Worm (Caenorhabditis elegans): ENCODE results near the gene dph-3.

Gene dph-3

ce11 chrIV:9672434-9672833, 34.5 kb upstream of the dph-3 start:
- TF ChIP-seq scrt-1 (GFP tag; IDR thresholded peaks at IDR 0.05) = no peak
- TF ChIP-seq pes-1 (GFP tag; IDR thresholded peaks at IDR 0.05) = no peak
- no peak for TF ChIP-seq ceh-36 (tag; optimal IDR thresholded peaks at IDR 0.05)

DNA sequence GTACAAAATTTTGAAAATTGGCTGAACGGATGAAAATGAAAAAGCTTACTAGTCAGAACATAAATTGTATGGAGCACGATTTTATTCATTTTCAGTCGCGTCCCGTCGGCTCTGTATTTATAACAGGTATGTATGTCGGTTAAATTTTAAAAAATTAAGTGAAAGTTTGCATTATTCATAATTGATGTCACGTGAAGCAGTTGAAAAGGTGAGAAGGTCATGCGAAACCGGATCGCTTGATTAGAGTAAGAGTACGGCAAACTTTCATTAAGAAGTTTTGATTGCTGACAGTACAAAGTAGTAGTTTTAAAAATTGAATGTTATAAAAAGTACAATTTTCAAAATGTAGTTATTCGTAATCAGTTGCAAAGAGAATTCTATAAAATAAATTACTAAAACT, 33.7 kb upstream of the dph-3 start:
- no peak for TF ChIP-seq tbx-11 (GFP tag; IDR thresholded peaks at IDR 0.05)
- TF ChIP-seq ama-1 (optimal IDR thresholded peaks at IDR 0.05) = no peak
- no peak for TF ChIP-seq ets-7 (tag; optimal IDR thresholded peaks at IDR 0.05)
- TF ChIP-seq tbx-37 (GFP tag; conservative IDR thresholded peaks at IDR 0.05) = no peak
- TF ChIP-seq F13C5.2 (tag; optimal IDR thresholded peaks at IDR 0.05) = no peak
- no peak for TF ChIP-seq aly-1 (tag; optimal IDR thresholded peaks at IDR 0.05)
- no peak for TF ChIP-seq ceh-36 (tag; optimal IDR thresholded peaks at IDR 0.05)
- TF ChIP-seq tra-4 (tag; optimal IDR thresholded peaks at IDR 0.05) = no peak
- TF ChIP-seq scrt-1 (GFP tag; IDR thresholded peaks at IDR 0.05) = no peak
- TF ChIP-seq pes-1 (GFP tag; IDR thresholded peaks at IDR 0.05) = no peak

DNA sequence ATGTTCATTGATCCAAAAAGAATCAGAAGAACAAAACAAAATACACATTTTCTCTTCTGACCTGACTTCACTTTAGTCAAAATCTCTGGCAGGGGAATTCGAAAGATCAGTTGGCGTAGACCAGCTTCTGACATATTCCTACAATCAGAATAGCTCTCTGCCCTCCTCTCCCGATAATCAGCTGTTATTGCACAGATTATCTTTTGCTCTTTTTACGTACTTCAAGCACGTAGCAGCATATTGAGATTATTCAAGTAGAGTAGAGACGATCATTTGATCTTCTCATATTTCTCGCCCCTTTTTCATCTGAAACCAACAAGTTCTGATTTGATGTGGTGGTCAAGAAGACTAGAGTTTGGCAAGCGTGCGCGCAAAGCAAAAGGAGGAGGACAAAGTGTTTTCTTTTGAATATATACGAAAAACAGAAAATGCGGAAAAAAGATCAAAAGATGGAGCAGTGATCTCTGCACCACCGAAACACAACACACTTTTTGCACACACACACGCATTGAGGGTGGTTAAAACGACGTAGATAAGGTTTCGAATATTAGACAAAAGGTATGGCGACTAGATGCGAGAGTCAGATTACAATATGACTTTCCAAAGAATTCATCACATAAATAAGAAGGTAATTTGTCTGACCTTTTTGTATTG, 33.1 kb upstream of the dph-3 start:
- TF ChIP-seq ama-1 (optimal IDR thresholded peaks at IDR 0.05) (no peak), tra-4 (tag; optimal IDR thresholded peaks at IDR 0.05) (no peak), ceh-36 (tag; optimal IDR thresholded peaks at IDR 0.05) (no peak), tbx-37 (GFP tag; conservative IDR thresholded peaks at IDR 0.05) (no peak), hnd-1 (tag; optimal IDR thresholded peaks at IDR 0.05) (no peak), pes-1 (GFP tag; IDR thresholded peaks at IDR 0.05) (no peak), F13C5.2 (tag; optimal IDR thresholded peaks at IDR 0.05) (no peak), tbx-11 (GFP tag; IDR thresholded peaks at IDR 0.05) (no peak), flt-1 (GFP tag; IDR thresholded peaks at IDR 0.05) (no peak), sea-1 (GFP tag; conservative IDR thresholded peaks at IDR 0.05) (no peak), ets-7 (tag; optimal IDR thresholded peaks at IDR 0.05) (no peak), scrt-1 (GFP tag; IDR thresholded peaks at IDR 0.05) (no peak), hmg-4 (GFP tag; optimal IDR thresholded peaks at IDR 0.05) (no peak)

DNA sequence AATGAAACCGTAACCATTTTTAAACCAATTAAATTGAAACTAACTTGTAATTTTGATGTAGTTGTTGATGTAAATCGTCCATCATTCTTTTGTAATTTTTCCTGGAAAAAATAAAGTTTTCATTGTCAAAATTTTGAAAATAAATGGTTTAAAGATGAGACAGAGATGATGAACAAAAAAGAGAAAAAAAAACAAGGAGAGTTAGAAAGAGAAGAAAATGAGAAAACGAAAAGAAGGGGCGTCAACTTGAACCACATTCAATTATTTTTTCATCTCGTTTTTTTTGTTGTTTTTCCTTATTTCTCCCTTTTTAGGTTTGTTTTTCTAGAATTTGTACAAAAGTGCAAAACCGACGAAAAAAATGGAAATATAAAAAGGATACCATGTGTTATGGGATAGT, 31.4 kb upstream of the dph-3 start, which contains the start of gene nhr-34:
Gene nhr-34 (minus strand): TSS at position 101 of the 400 bp plus-strand sequence.
- TF ChIP-seq aly-1 (tag; optimal IDR thresholded peaks at IDR 0.05) (no peak), tbx-11 (GFP tag; IDR thresholded peaks at IDR 0.05) (no peak), sea-1 (GFP tag; conservative IDR thresholded peaks at IDR 0.05) (no peak), ama-1 (optimal IDR thresholded peaks at IDR 0.05) (no peak), pes-1 (GFP tag; IDR thresholded peaks at IDR 0.05) (no peak), ets-7 (tag; optimal IDR thresholded peaks at IDR 0.05) (no peak), hmg-4 (GFP tag; optimal IDR thresholded peaks at IDR 0.05) (no peak), hmbx-1 (tag; optimal IDR thresholded peaks at IDR 0.05) (no peak), F13C5.2 (tag; optimal IDR thresholded peaks at IDR 0.05) (no peak), tra-4 (tag; optimal IDR thresholded peaks at IDR 0.05) (no peak), hnd-1 (tag; optimal IDR thresholded peaks at IDR 0.05) (no peak), tbx-37 (GFP tag; conservative IDR thresholded peaks at IDR 0.05) (no peak), scrt-1 (GFP tag; IDR thresholded peaks at IDR 0.05) (no peak), B0310.2 (tag; optimal IDR thresholded peaks at IDR 0.05) (no peak), ceh-13 (GFP tag; optimal IDR thresholded peaks at IDR 0.05) (no peak), ceh-36 (tag; optimal IDR thresholded peaks at IDR 0.05) (no peak), flt-1 (GFP tag; IDR thresholded peaks at IDR 0.05) (no peak)

DNA sequence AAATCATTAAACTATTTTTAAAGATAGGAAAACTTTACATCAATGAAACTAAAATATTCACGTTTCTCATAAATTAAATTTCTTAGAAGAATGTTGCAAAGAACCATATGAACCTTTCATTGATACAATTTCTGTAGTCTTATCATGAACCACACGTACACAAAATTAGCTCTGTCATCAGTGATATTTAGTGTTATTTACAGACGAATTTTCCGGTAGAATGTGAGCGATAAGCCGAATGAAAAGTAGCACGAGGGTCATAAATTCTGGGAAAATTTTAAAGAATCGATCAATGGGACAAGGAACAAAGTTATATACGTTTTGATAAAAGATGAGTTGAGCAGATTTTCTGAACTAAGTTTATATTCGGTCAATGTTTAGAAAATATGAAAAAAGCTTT, 30.4 kb upstream of the dph-3 start:
- TF ChIP-seq tbx-37 (GFP tag; conservative IDR thresholded peaks at IDR 0.05) = no peak
- no peak for TF ChIP-seq tbx-11 (GFP tag; IDR thresholded peaks at IDR 0.05)
- no peak for TF ChIP-seq ets-7 (tag; optimal IDR thresholded peaks at IDR 0.05)
- no peak for TF ChIP-seq F13C5.2 (tag; optimal IDR thresholded peaks at IDR 0.05)

DNA sequence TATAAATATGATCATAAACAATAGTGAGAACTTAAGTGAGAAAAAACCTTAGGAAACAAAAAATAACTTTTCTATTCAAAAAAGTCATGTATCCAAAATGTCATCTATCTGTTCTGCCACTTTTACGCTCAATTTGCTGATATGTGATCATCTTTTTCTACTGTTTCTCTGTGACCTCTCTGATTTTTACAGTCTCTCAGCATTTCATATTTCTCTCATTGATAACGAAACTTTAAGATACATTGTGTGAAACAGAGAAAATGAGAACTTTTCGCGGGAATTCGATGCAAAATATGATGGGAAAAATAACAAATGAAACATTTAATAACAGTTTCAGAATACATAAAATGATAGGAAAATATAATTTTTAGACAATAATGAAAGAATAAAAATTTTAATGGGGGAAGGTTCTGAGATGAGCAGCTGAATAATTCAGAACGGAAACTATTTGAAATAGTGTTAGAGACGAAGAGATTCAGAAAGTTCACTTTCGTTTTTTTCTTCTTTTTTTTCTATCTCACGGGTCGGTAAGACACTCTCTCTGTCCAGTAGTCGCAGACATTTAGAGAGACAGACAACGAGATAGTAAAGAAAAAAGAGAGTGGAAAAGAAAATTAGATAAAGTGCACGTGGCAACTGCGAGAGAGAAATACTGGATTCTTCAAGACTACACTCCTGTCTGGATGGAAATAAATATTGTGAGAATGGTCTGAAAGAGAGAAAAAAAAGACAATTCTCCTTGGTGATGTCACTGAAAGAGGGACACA, 29.5 kb upstream of the dph-3 start:
- TF ChIP-seq ceh-13 (GFP tag; optimal IDR thresholded peaks at IDR 0.05) (no peak), ets-7 (tag; optimal IDR thresholded peaks at IDR 0.05) (no peak), F13C5.2 (tag; optimal IDR thresholded peaks at IDR 0.05) (no peak), flt-1 (GFP tag; IDR thresholded peaks at IDR 0.05) (no peak), hmg-4 (GFP tag; optimal IDR thresholded peaks at IDR 0.05) (no peak), hnd-1 (tag; optimal IDR thresholded peaks at IDR 0.05) (no peak), ama-1 (optimal IDR thresholded peaks at IDR 0.05) (no peak), aly-1 (tag; optimal IDR thresholded peaks at IDR 0.05) (no peak), hmbx-1 (tag; optimal IDR thresholded peaks at IDR 0.05) (no peak), tbx-37 (GFP tag; conservative IDR thresholded peaks at IDR 0.05) (no peak), tbx-11 (GFP tag; IDR thresholded peaks at IDR 0.05) (no peak), sea-1 (GFP tag; conservative IDR thresholded peaks at IDR 0.05) (no peak), B0310.2 (tag; optimal IDR thresholded peaks at IDR 0.05) (no peak), ceh-36 (tag; optimal IDR thresholded peaks at IDR 0.05) (no peak), pes-1 (GFP tag; IDR thresholded peaks at IDR 0.05) (no peak), scrt-1 (GFP tag; IDR thresholded peaks at IDR 0.05) (no peak), tra-4 (tag; optimal IDR thresholded peaks at IDR 0.05) (no peak)

DNA sequence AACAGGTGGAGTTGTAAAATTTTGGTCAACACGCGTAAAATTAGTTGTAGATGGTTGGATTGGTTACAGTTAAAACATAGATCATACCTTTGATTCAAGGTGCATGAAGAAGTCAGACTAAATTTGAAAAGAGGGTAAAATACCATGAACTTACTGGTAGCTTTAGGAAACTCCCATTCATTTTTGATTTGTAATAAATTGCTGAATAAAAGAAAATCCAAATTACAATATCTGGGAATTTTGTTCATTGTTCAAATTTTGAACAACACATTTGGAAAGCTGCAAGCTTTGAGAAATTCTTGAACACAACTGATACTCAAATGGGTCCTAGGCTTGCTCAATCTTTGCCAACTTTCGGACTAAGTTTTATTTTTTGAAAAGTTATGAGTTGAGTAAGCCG, 28.9 kb upstream of the dph-3 start:
- TF ChIP-seq aly-1 (tag; optimal IDR thresholded peaks at IDR 0.05) = no peak
- TF ChIP-seq ceh-13 (GFP tag; optimal IDR thresholded peaks at IDR 0.05) = no peak
- TF ChIP-seq flt-1 (GFP tag; IDR thresholded peaks at IDR 0.05) = no peak

DNA sequence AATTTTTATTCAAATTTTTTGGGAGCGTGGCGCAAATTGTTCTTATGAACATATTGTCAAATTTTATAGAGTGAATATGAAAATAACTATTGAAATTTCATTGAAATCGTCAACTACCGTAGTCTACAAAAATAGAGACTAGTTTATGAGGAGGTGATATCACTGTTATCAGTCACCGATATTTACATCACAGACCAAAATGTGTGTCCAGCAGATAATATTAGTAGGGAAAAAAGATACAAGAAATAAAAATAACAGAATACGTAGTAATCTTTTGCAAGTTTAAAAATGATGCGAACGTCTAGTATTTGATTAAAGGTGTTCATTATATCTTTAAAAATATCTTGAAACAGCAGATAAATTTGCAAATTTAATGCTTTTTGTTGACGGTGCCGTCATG, 27.7 kb upstream of the dph-3 start:
- no peak for TF ChIP-seq tbx-11 (GFP tag; IDR thresholded peaks at IDR 0.05)
- no peak for TF ChIP-seq hnd-1 (tag; optimal IDR thresholded peaks at IDR 0.05)
- TF ChIP-seq tra-4 (tag; optimal IDR thresholded peaks at IDR 0.05) = no peak
- TF ChIP-seq ama-1 (optimal IDR thresholded peaks at IDR 0.05) = no peak
- no peak for TF ChIP-seq ets-7 (tag; optimal IDR thresholded peaks at IDR 0.05)
- TF ChIP-seq tbx-37 (GFP tag; conservative IDR thresholded peaks at IDR 0.05) = no peak
- no peak for TF ChIP-seq pes-1 (GFP tag; IDR thresholded peaks at IDR 0.05)
- no peak for TF ChIP-seq ceh-13 (GFP tag; optimal IDR thresholded peaks at IDR 0.05)
- TF ChIP-seq hmbx-1 (tag; optimal IDR thresholded peaks at IDR 0.05) = no peak
- no peak for TF ChIP-seq scrt-1 (GFP tag; IDR thresholded peaks at IDR 0.05)
- TF ChIP-seq B0310.2 (tag; optimal IDR thresholded peaks at IDR 0.05) = no peak
- no peak for TF ChIP-seq sea-1 (GFP tag; conservative IDR thresholded peaks at IDR 0.05)
- no peak for TF ChIP-seq F13C5.2 (tag; optimal IDR thresholded peaks at IDR 0.05)
- TF ChIP-seq hmg-4 (GFP tag; optimal IDR thresholded peaks at IDR 0.05) = no peak
- no peak for TF ChIP-seq aly-1 (tag; optimal IDR thresholded peaks at IDR 0.05)
